Worm (Caenorhabditis elegans) whole organism, L3 larva: Measurements from ENCODE around the gene tba-8.

Experiments used
- R02D3.7 ChIP-seq: fragments of 150-350 bp; optimal IDR thresholded peaks from 2 replicates; lab custom pipeline; 2014; ENCODE audit warnings: missing biosample characterization, missing genetic modification characterization
- ZK546.5 ChIP-seq: sonication (generic microtip); optimal IDR thresholded peaks from 2 replicates; lab custom pipeline; 2017; ENCODE audit warnings: missing biosample characterization, missing genetic modification characterization
- aly-2 ChIP-seq: fragments of 150-350 bp; optimal IDR thresholded peaks from 2 replicates; lab custom pipeline; 2014; ENCODE audit warnings: missing biosample characterization, missing genetic modification characterization
- ama-1 ChIP-seq: fragments of 150-350 bp; optimal IDR thresholded peaks from 2 replicates; lab custom pipeline; 2018
- ceh-16 ChIP-seq: sonication (generic microtip); optimal IDR thresholded peaks from 2 replicates; lab custom pipeline; 2017; ENCODE audit warnings: missing biosample characterization, missing genetic modification characterization
- ceh-28 ChIP-seq: fragments of 150-350 bp; optimal IDR thresholded peaks from 2 replicates; lab custom pipeline; 2014; ENCODE audit warnings: missing biosample characterization, missing genetic modification reagents, missing genetic modification characterization
- ceh-82 ChIP-seq: fragments of 150-350 bp; optimal IDR thresholded peaks from 2 replicates; lab custom pipeline; 2014; ENCODE audit warnings: missing biosample characterization, missing genetic modification characterization
- ceh-9 ChIP-seq: sonication (generic microtip); optimal IDR thresholded peaks from 2 replicates; lab custom pipeline; 2018; ENCODE audit warnings: missing biosample characterization, missing genetic modification characterization
- daf-12 ChIP-seq: fragments of 150-350 bp; optimal IDR thresholded peaks from 2 replicates; lab custom pipeline; 2014; ENCODE audit warnings: missing biosample characterization, missing genetic modification reagents, missing genetic modification characterization
- egl-27 ChIP-seq: sonication (generic microtip); optimal IDR thresholded peaks from 4 replicates; lab custom pipeline; 2017; ENCODE audit warnings: missing biosample characterization, missing genetic modification reagents, missing genetic modification characterization
- egl-5 ChIP-seq: fragments of 150-350 bp; optimal IDR thresholded peaks from 2 replicates; lab custom pipeline; 2017; ENCODE audit warnings: missing biosample characterization, missing genetic modification reagents, missing genetic modification characterization, inconsistent platforms
- elt-1 ChIP-seq: fragments of 150-350 bp; optimal IDR thresholded peaks from 2 replicates; lab custom pipeline; 2014; ENCODE audit warnings: missing biosample characterization, missing genetic modification characterization
- elt-2 ChIP-seq: sonication (generic microtip); optimal IDR thresholded peaks from 2 replicates; lab custom pipeline; 2016; ENCODE audit warnings: missing genetic modification reagents, mild to moderate bottlenecking, missing genetic modification characterization, missing compliant biosample characterization
- elt-3 ChIP-seq, 3 experiments: fragments of 150-350 bp in 1 of 3; sonication (generic microtip) in 2 of 3; optimal IDR thresholded peaks; 2 replicates in 2 of 3; 4 replicates in 1 of 3; lab custom pipeline; 2014 to 2017; ENCODE audit warnings: missing biosample characterization in 3 of 3, missing genetic modification characterization in 3 of 3
- eor-1 ChIP-seq, 2 experiments: fragments of 150-350 bp; optimal IDR thresholded peaks; 2 replicates each; lab custom pipeline; 2014 to 2018; ENCODE audit warnings: missing biosample characterization in 2 of 2, missing genetic modification characterization in 2 of 2
- fkh-10 ChIP-seq: sonication (generic microtip); optimal IDR thresholded peaks from 2 replicates; lab custom pipeline; 2017; ENCODE audit warnings: missing biosample characterization, missing genetic modification reagents, missing genetic modification characterization
- fkh-2 ChIP-seq: fragments of 150-350 bp; optimal IDR thresholded peaks from 2 replicates; lab custom pipeline; 2014; ENCODE audit warnings: missing biosample characterization, missing genetic modification reagents, missing genetic modification characterization
- fos-1 ChIP-seq: fragments of 150-350 bp; optimal IDR thresholded peaks from 2 replicates; lab custom pipeline; 2014; ENCODE audit warnings: missing biosample characterization, missing genetic modification characterization
- hmg-11 ChIP-seq: sonication (generic microtip); optimal IDR thresholded peaks from 2 replicates; lab custom pipeline; 2016; ENCODE audit warnings: missing genetic modification characterization, missing compliant biosample characterization
- jun-1 ChIP-seq: fragments of 150-350 bp; optimal IDR thresholded peaks from 2 replicates; lab custom pipeline; 2014; ENCODE audit warnings: missing biosample characterization, missing genetic modification reagents, missing genetic modification characterization
- lin-15B ChIP-seq: fragments of 150-350 bp; optimal IDR thresholded peaks from 2 replicates; lab custom pipeline; 2014; ENCODE audit warnings: missing biosample characterization, missing genetic modification characterization
- lin-39 ChIP-seq: fragments of 150-350 bp; optimal IDR thresholded peaks from 2 replicates; lab custom pipeline; 2018; ENCODE audit warnings: missing biosample characterization, missing genetic modification reagents, missing genetic modification characterization
- lsy-12 ChIP-seq: sonication (generic microtip); optimal IDR thresholded peaks from 2 replicates; lab custom pipeline; 2016; ENCODE audit warnings: mild to moderate bottlenecking, missing genetic modification characterization, missing compliant biosample characterization
- mdl-1 ChIP-seq: fragments of 150-350 bp; optimal IDR thresholded peaks from 2 replicates; lab custom pipeline; 2014; ENCODE audit warnings: missing biosample characterization, missing genetic modification characterization
- mml-1 ChIP-seq: fragments of 150-350 bp; sonication (generic microtip); optimal IDR thresholded peaks from 3 replicates; lab custom pipeline; 2014; ENCODE audit warnings: missing biosample characterization, missing genetic modification characterization
- nfya-1 ChIP-seq: sonication (generic microtip); optimal IDR thresholded peaks from 2 replicates; lab custom pipeline; 2017; ENCODE audit warnings: missing genetic modification characterization, mild to moderate bottlenecking, missing compliant biosample characterization, antibody characterized with exemption, moderate library complexity; ENCODE audit not compliant: insufficient read depth
- nhr-11 ChIP-seq: fragments of 150-350 bp; optimal IDR thresholded peaks from 2 replicates; lab custom pipeline; 2014; ENCODE audit warnings: missing biosample characterization, missing genetic modification characterization
- nhr-12 ChIP-seq: fragments of 150-350 bp; optimal IDR thresholded peaks from 2 replicates; lab custom pipeline; 2014; ENCODE audit warnings: missing biosample characterization, missing genetic modification characterization
- nhr-23 ChIP-seq: fragments of 150-350 bp; optimal IDR thresholded peaks from 2 replicates; lab custom pipeline; 2014; ENCODE audit warnings: missing biosample characterization, missing genetic modification reagents, missing genetic modification characterization
- nhr-237 ChIP-seq: fragments of 150-350 bp; optimal IDR thresholded peaks from 2 replicates; lab custom pipeline; 2014; ENCODE audit warnings: missing biosample characterization, missing genetic modification characterization
- nhr-25 ChIP-seq: sonication (generic microtip); optimal IDR thresholded peaks from 2 replicates; lab custom pipeline; 2017; ENCODE audit warnings: missing biosample characterization, missing genetic modification characterization
- nhr-28 ChIP-seq: fragments of 150-350 bp; optimal IDR thresholded peaks from 2 replicates; lab custom pipeline; 2014; ENCODE audit warnings: missing biosample characterization, missing genetic modification characterization
- nhr-43 ChIP-seq: sonication (generic microtip); optimal IDR thresholded peaks from 2 replicates; lab custom pipeline; 2016; ENCODE audit warnings: mild to moderate bottlenecking, missing genetic modification characterization, missing compliant biosample characterization; ENCODE audit not compliant: poor library complexity, severe bottlenecking
- nhr-67 ChIP-seq: fragments of 150-350 bp; optimal IDR thresholded peaks from 2 replicates; lab custom pipeline; 2014; ENCODE audit warnings: missing biosample characterization, missing genetic modification characterization
- nhr-76 ChIP-seq: fragments of 150-350 bp; sonication (generic microtip); optimal IDR thresholded peaks from 5 replicates; lab custom pipeline; 2014; ENCODE audit warnings: missing biosample characterization, missing genetic modification characterization
- nhr-77 ChIP-seq: fragments of 150-350 bp; optimal IDR thresholded peaks from 2 replicates; lab custom pipeline; 2014; ENCODE audit warnings: missing biosample characterization, missing genetic modification characterization
- pha-4 ChIP-seq: fragments of 150-350 bp; optimal IDR thresholded peaks from 2 replicates; lab custom pipeline; 2014; ENCODE audit warnings: missing biosample characterization, missing genetic modification reagents, missing genetic modification characterization
- pqm-1 ChIP-seq: fragments of 150-350 bp; optimal IDR thresholded peaks from 2 replicates; lab custom pipeline; 2017; ENCODE audit warnings: missing biosample characterization, missing genetic modification characterization, inconsistent platforms
- sea-2 ChIP-seq: fragments of 150-350 bp; sonication (generic microtip); optimal IDR thresholded peaks from 4 replicates; lab custom pipeline; 2014; ENCODE audit warnings: missing biosample characterization, missing genetic modification reagents, missing genetic modification characterization
- skn-1 ChIP-seq: fragments of 150-350 bp; optimal IDR thresholded peaks from 2 replicates; lab custom pipeline; 2014; ENCODE audit warnings: missing biosample characterization, missing genetic modification characterization
- snpc-4 ChIP-seq: fragments of 150-350 bp; optimal IDR thresholded peaks from 2 replicates; lab custom pipeline; 2014; ENCODE audit warnings: missing biosample characterization, missing genetic modification characterization
- tbx-2 ChIP-seq: sonication (generic microtip); optimal IDR thresholded peaks from 2 replicates; lab custom pipeline; 2016; ENCODE audit warnings: mild to moderate bottlenecking, missing genetic modification characterization, missing compliant biosample characterization
- unc-39 ChIP-seq: sonication (generic microtip); optimal IDR thresholded peaks from 4 replicates; lab custom pipeline; 2017; ENCODE audit warnings: missing biosample characterization, missing genetic modification characterization
- unc-62 ChIP-seq: fragments of 150-350 bp; sonication (generic microtip); optimal IDR thresholded peaks from 4 replicates; lab custom pipeline; 2014; ENCODE audit warnings: missing biosample characterization, missing genetic modification reagents, missing genetic modification characterization
- zag-1 ChIP-seq: fragments of 150-350 bp; optimal IDR thresholded peaks from 2 replicates; lab custom pipeline; 2014; ENCODE audit warnings: missing biosample characterization, missing genetic modification characterization
- ztf-11 ChIP-seq: fragments of 150-350 bp; optimal IDR thresholded peaks from 2 replicates; lab custom pipeline; 2014; ENCODE audit warnings: missing biosample characterization, missing genetic modification characterization
- ztf-4 ChIP-seq: fragments of 150-350 bp; optimal IDR thresholded peaks from 2 replicates; lab custom pipeline; 2014; ENCODE audit warnings: missing biosample characterization, missing genetic modification characterization

The tba-8 gene

ce11 chrX:9467573-9467972 lies 9.4 kb upstream of the tba-8 start (continued):
- TF ChIP-seq lin-15B (tag; lab: Kevin White, UChicago) (peak; percentile 18), nhr-23 (tag; lab: Kevin White, UChicago) (peak; percentile 55), sea-2 (GFP tag; lab: Kevin White, UChicago) (no peak), ceh-82 (tag; lab: Kevin White, UChicago) (peak; percentile 55), jun-1 (tag; lab: Kevin White, UChicago) (peak; percentile 59), lin-39 (peak; percentile 40), nhr-67 (tag; lab: Kevin White, UChicago) (no peak), fos-1 (tag; lab: Kevin White, UChicago) (peak; percentile 27), ceh-16 (tag; lab: Kevin White, UChicago) (no peak), pqm-1 (no peak), nhr-76 (no peak), tbx-2 (tag; lab: Kevin White, UChicago) (peak; percentile 77), zag-1 (tag; lab: Kevin White, UChicago) (no peak), ztf-11 (tag; lab: Kevin White, UChicago) (no peak), nhr-237 (no peak), elt-3 (tag; optimal IDR thresholded peaks at IDR 0.05; lab: Kevin White, UChicago) (no peak), lsy-12 (tag; lab: Kevin White, UChicago) (peak; percentile 76), daf-12 (tag; lab: Kevin White, UChicago) (no peak), aly-2 (tag; lab: Kevin White, UChicago) (no peak), unc-62 (no peak), egl-27 (tag; lab: Kevin White, UChicago) (peak; percentile 66), mml-1 (tag; lab: Kevin White, UChicago) (no peak)

ce11 chrX:9465722-9466132 lies 7.6 kb upstream of the tba-8 start:
- peak; percentile 96 to 98 (median 97) for TF ChIP-seq elt-3 (tag; optimal IDR thresholded peaks at IDR 0.05; lab: Kevin White, UChicago)
- peak; percentile 89 for TF ChIP-seq elt-1 (tag; lab: Kevin White, UChicago)
- TF ChIP-seq zag-1 (tag; lab: Kevin White, UChicago): peak; percentile 93
- peak; percentile 100 for TF ChIP-seq jun-1 (tag; lab: Kevin White, UChicago)
- peak; percentile 88 for TF ChIP-seq daf-12 (tag; lab: Kevin White, UChicago)
- peak; percentile 100 for TF ChIP-seq fkh-10 (GFP tag; lab: Kevin White, UChicago)
- peak; percentile 99 for TF ChIP-seq aly-2 (tag; lab: Kevin White, UChicago)
- peak; percentile 75 for TF ChIP-seq ZK546.5 (tag; lab: Kevin White, UChicago)
- TF ChIP-seq mml-1 (tag; lab: Kevin White, UChicago): no peak
- TF ChIP-seq ama-1 (lab: Kevin White, UChicago): no peak
- TF ChIP-seq elt-2 (tag; lab: Kevin White, UChicago): peak; percentile 90
- TF ChIP-seq egl-5 (tag; lab: Kevin White, UChicago): peak; percentile 99
- peak; percentile 97 for TF ChIP-seq ceh-82 (tag; lab: Kevin White, UChicago)
- peak; percentile 94 for TF ChIP-seq R02D3.7 (tag; lab: Kevin White, UChicago)
- peak; percentile 91 for TF ChIP-seq ztf-4 (tag; lab: Kevin White, UChicago)
- peak; percentile 99 for TF ChIP-seq fkh-2 (tag; lab: Kevin White, UChicago)
- TF ChIP-seq eor-1 (tag; optimal IDR thresholded peaks at IDR 0.05; lab: Kevin White, UChicago): peak in 1 of 2 experiments; percentile 82
- TF ChIP-seq skn-1 (tag; lab: Kevin White, UChicago): peak; percentile 99
- TF ChIP-seq nhr-67 (tag; lab: Kevin White, UChicago): peak; percentile 51
- TF ChIP-seq nfya-1 (tag; lab: Kevin White, UChicago): peak; percentile 98
- peak; percentile 97 for TF ChIP-seq fos-1 (tag; lab: Kevin White, UChicago)
- TF ChIP-seq nhr-77 (tag; lab: Kevin White, UChicago): peak; percentile 99
- peak; percentile 72 for TF ChIP-seq ztf-11 (tag; lab: Kevin White, UChicago)
- TF ChIP-seq unc-62: peak; percentile 97
- TF ChIP-seq nhr-12 (tag; lab: Kevin White, UChicago): peak; percentile 28
- TF ChIP-seq nhr-25: peak; percentile 96
- TF ChIP-seq nhr-28 (tag; lab: Kevin White, UChicago): peak; percentile 100
- TF ChIP-seq nhr-76: peak; percentile 89
- peak; percentile 79 for TF ChIP-seq mdl-1 (tag; lab: Kevin White, UChicago)
- peak; percentile 98 for TF ChIP-seq nhr-11 (tag; lab: Kevin White, UChicago)
- peak; percentile 90 for TF ChIP-seq pqm-1
- peak; percentile 3 for TF ChIP-seq sea-2 (GFP tag; lab: Kevin White, UChicago)
- peak; percentile 97 for TF ChIP-seq lsy-12 (tag; lab: Kevin White, UChicago)
- no peak for TF ChIP-seq ceh-9 (tag; lab: Kevin White, UChicago)
- peak; percentile 63 for TF ChIP-seq lin-15B (tag; lab: Kevin White, UChicago)
- TF ChIP-seq nhr-237: peak; percentile 98
- peak; percentile 99 for TF ChIP-seq tbx-2 (tag; lab: Kevin White, UChicago)
- TF ChIP-seq ceh-28 (tag; lab: Kevin White, UChicago): peak; percentile 100
- TF ChIP-seq pha-4 (tag; lab: Kevin White, UChicago): peak; percentile 99
- TF ChIP-seq lin-39: peak; percentile 96
- TF ChIP-seq snpc-4 (tag; lab: Kevin White, UChicago): peak; percentile 94
- TF ChIP-seq unc-39 (tag; lab: Kevin White, UChicago): peak; percentile 75
- TF ChIP-seq hmg-11 (tag; lab: Kevin White, UChicago): peak; percentile 99
- TF ChIP-seq ceh-16 (tag; lab: Kevin White, UChicago): peak; percentile 82
- peak; percentile 99 for TF ChIP-seq nhr-23 (tag; lab: Kevin White, UChicago)
- TF ChIP-seq nhr-43 (tag; lab: Kevin White, UChicago): peak; percentile 99
- peak; percentile 93 for TF ChIP-seq egl-27 (tag; lab: Kevin White, UChicago)
